Fruit fly (Drosophila melanogaster): ENCODE results near the gene Kots.

Kots gene

DNA sequence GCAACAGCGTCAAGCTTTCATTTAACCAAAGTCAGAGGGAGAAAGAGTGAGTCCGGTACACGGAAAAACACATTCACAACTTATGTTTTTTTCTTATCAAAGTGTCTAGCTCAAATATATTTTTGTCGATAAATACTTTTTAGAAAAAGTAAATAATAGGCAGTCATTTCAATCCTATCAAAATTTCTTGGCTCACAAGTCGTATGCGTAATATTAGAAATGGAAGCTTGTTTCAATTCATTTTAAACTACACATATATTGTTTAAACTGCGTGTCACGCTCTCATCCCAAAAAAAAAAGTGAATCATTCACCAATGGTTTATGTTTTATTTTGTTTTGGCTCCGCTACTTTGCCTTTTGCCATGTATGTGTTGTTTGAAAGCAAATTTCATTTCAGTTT is 45.7 kb upstream of the Kots start (continued):
- TF ChIP-seq Deaf1 (tag; optimal IDR thresholded peaks at IDR 0.05) (no peak), Med (GFP tag) (peak; percentile 32), shn (GFP tag; optimal IDR thresholded peaks at IDR 0.05) (no peak), ara (GFP tag; IDR thresholded peaks at IDR 0.05) (no peak), BEAF-32 (GFP tag; optimal IDR thresholded peaks at IDR 0.05) (peak; percentile 17), jing (GFP tag; optimal IDR thresholded peaks at IDR 0.05) (no peak), pnt (GFP tag; optimal IDR thresholded peaks at IDR 0.05) (no peak), CG17359 (tag; optimal IDR thresholded peaks at IDR 0.05) (peak; percentile 2), CG10147 (GFP tag; optimal IDR thresholded peaks at IDR 0.05) (no peak), Six4 (GFP tag; optimal IDR thresholded peaks at IDR 0.05) (no peak), ATbp (GFP tag; optimal IDR thresholded peaks at IDR 0.05) (no peak), cato (GFP tag; optimal IDR thresholded peaks at IDR 0.05; ENCODE audit: borderline replicate concordance) (no peak), ewg (GFP tag; optimal IDR thresholded peaks at IDR 0.05) (no peak), E2f2 (GFP tag; IDR thresholded peaks at IDR 0.05) (no peak), pho (GFP tag; optimal IDR thresholded peaks at IDR 0.05) (no peak), Hr3 (GFP tag; optimal IDR thresholded peaks at IDR 0.05) (no peak), Dll (GFP tag; IDR thresholded peaks at IDR 0.05; ENCODE audit: partially characterized antibody) (0 out of 4 replicates have a peak, but pooled peaks have one; percentile 48), CG12219 (GFP tag; optimal IDR thresholded peaks at IDR 0.05) (peak; percentile 1)

DNA sequence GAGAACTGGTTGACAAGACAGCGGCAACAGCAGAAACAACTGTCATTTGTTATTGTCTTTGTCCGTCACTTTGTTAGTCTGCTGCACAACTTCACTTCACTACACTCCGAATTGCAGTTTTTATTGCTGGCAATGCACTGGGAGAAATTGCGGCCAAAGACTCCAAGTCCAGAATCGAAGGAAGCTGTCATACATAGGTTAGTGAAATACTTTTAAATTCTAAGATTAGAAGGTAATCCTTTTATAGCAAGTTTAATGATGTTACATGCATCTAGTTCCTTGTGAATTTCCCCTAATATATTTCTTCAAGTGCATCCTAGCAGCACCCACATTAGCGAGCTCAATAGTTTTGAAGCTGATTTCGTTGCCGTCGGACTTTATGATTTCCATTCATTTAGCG is 44.9 kb upstream of the Kots start:
- TF ChIP-seq fd96Cb (tag; optimal IDR thresholded peaks at IDR 0.05) (peak; percentile 65), CG9727 (GFP tag; optimal IDR thresholded peaks at IDR 0.05) (peak; percentile 32), org-1 (GFP tag; optimal IDR thresholded peaks at IDR 0.05) (peak; percentile 7), Spps (tag; optimal IDR thresholded peaks at IDR 0.05) (peak; percentile 45), CG6254 (GFP tag; optimal IDR thresholded peaks at IDR 0.05) (peak; percentile 45), grau (tag; optimal IDR thresholded peaks at IDR 0.05) (peak; percentile 22), amos (GFP tag; IDR thresholded peaks at IDR 0.05; ENCODE audit: partially characterized antibody) (no peak), CG11504 (tag; optimal IDR thresholded peaks at IDR 0.05) (peak; percentile 74), CG14441 (GFP tag; IDR thresholded peaks at IDR 0.05) (0 out of 2 replicates have a peak, but pooled peaks have one; percentile 26), Ptx1 (GFP tag; IDR thresholded peaks at IDR 0.05) (peak; percentile 44; the same call in 1 of the 2 replicates), lola (GFP tag; optimal IDR thresholded peaks at IDR 0.05) (peak in 1 of 3 experiments; percentile 24), ATbp (GFP tag; optimal IDR thresholded peaks at IDR 0.05) (peak; percentile 65), CG8359 (GFP tag; optimal IDR thresholded peaks at IDR 0.05; ENCODE audit: borderline replicate concordance) (peak; percentile 48), CG2678 (tag; optimal IDR thresholded peaks at IDR 0.05) (peak; percentile 50), D19A (tag; optimal IDR thresholded peaks at IDR 0.05) (peak; percentile 49), schlank (tag; optimal IDR thresholded peaks at IDR 0.05) (no peak), sisA (GFP tag; IDR thresholded peaks at IDR 0.05) (peak; percentile 63), ci (GFP tag; IDR thresholded peaks at IDR 0.05) (peak; percentile 57; the same call in 1 of the 3 replicates), CG10959 (GFP tag; IDR thresholded peaks at IDR 0.05) (0 out of 2 replicates have a peak, but pooled peaks have one; percentile 26), CG8924 (tag; optimal IDR thresholded peaks at IDR 0.05) (peak; percentile 32), shn (GFP tag; optimal IDR thresholded peaks at IDR 0.05) (no peak), CG2712 (tag; optimal IDR thresholded peaks at IDR 0.05) (peak; percentile 61), Myb (GFP tag; optimal IDR thresholded peaks at IDR 0.05) (no peak), Eip74EF (GFP tag; optimal IDR thresholded peaks at IDR 0.05) (no peak), Antp (GFP tag; optimal IDR thresholded peaks at IDR 0.05) (peak; percentile 24), CG18764 (GFP tag; optimal IDR thresholded peaks at IDR 0.05) (peak; percentile 18), dmrt11E (tag; optimal IDR thresholded peaks at IDR 0.05) (peak; percentile 41), btn (GFP tag; optimal IDR thresholded peaks at IDR 0.05) (peak; percentile 37), ind (GFP tag; optimal IDR thresholded peaks at IDR 0.05) (peak; percentile 29), pnt (GFP tag; optimal IDR thresholded peaks at IDR 0.05) (no peak), CG3065 (GFP tag; optimal IDR thresholded peaks at IDR 0.05) (no peak), CG4820 (GFP tag; optimal IDR thresholded peaks at IDR 0.05) (peak; percentile 67), CG17568 (GFP tag; optimal IDR thresholded peaks at IDR 0.05) (no peak), CG17328 (GFP tag; IDR thresholded peaks at IDR 0.05) (peak; percentile 47; the same call in 1 of the 2 replicates)
